Worm (Caenorhabditis elegans): ENCODE measurements around the gene H01M10.2.

H01M10.2 gene

DNA sequence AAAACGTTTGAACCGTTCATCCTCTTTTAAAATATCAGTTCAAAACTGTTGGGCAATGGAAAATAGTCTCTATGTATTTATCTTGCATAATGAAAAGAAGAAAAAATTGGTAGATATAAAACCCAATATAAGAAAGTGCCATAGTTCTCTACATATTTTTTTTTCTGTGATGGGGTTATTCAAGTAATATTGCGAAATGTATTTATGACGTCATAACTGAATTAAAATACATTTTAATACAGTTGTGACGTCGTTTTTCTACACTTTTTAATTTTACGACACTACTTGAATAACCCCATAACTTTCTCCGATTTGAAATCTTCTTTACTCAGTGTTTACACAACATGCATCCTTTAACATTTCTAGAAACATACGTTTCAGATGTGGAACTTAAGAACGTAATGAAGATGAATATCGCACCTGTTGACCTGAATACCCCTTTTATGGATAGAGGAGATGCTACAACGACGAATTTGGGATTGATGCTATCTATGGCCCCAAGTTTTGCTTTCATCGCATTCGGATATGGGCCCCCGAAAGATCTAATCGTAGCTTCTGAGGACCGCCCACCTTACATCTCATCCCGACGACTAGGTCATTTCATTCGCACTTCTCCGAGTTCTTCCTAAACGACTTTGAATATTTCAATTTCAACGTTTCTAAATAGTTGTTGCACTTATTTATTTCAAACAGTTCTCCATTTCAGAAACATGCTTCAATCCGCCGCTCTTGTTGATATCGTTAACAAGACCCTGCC is 22.1 kb upstream of the H01M10.2 start, which contains the start of gene T03G6.1:
Gene T03G6.1, plus strand, starts transcription at position 707 of the 757 bp plus-strand sequence.
- TF ChIP-seq pes-1 (GFP tag; IDR thresholded peaks at IDR 0.05) (no peak), tbx-37 (GFP tag; conservative IDR thresholded peaks at IDR 0.05) (no peak), B0310.2 (tag; optimal IDR thresholded peaks at IDR 0.05) (no peak), aly-1 (tag; optimal IDR thresholded peaks at IDR 0.05) (no peak), ceh-36 (tag; optimal IDR thresholded peaks at IDR 0.05) (no peak)

ce11 chrX:2604358-2605016 is 18.9 kb upstream of the H01M10.2 start:
- TF ChIP-seq aly-1 (tag; optimal IDR thresholded peaks at IDR 0.05) (no peak), pes-1 (GFP tag; IDR thresholded peaks at IDR 0.05) (no peak), F13C5.2 (tag; optimal IDR thresholded peaks at IDR 0.05) (no peak), B0310.2 (tag; optimal IDR thresholded peaks at IDR 0.05) (no peak), sea-1 (GFP tag; conservative IDR thresholded peaks at IDR 0.05) (no peak), ama-1 (optimal IDR thresholded peaks at IDR 0.05) (no peak), tbx-11 (GFP tag; IDR thresholded peaks at IDR 0.05) (no peak), hnd-1 (tag; optimal IDR thresholded peaks at IDR 0.05) (no peak), ets-7 (tag; optimal IDR thresholded peaks at IDR 0.05) (no peak), scrt-1 (GFP tag; IDR thresholded peaks at IDR 0.05) (no peak), hmg-4 (GFP tag; optimal IDR thresholded peaks at IDR 0.05) (no peak), hmbx-1 (tag; optimal IDR thresholded peaks at IDR 0.05) (no peak), ceh-13 (GFP tag; optimal IDR thresholded peaks at IDR 0.05) (no peak), tra-4 (tag; optimal IDR thresholded peaks at IDR 0.05) (no peak)

- TF ChIP-seq ama-1 (optimal IDR thresholded peaks at IDR 0.05) (no peak), ets-7 (tag; optimal IDR thresholded peaks at IDR 0.05) (no peak), scrt-1 (GFP tag; IDR thresholded peaks at IDR 0.05) (no peak), F13C5.2 (tag; optimal IDR thresholded peaks at IDR 0.05) (no peak), hmg-4 (GFP tag; optimal IDR thresholded peaks at IDR 0.05) (no peak), pes-1 (GFP tag; IDR thresholded peaks at IDR 0.05) (no peak), sea-1 (GFP tag; conservative IDR thresholded peaks at IDR 0.05) (no peak), hmbx-1 (tag; optimal IDR thresholded peaks at IDR 0.05) (no peak), hnd-1 (tag; optimal IDR thresholded peaks at IDR 0.05) (no peak), flt-1 (GFP tag; IDR thresholded peaks at IDR 0.05) (no peak), aly-1 (tag; optimal IDR thresholded peaks at IDR 0.05) (no peak)
These were observed 15.6 kb upstream of the H01M10.2 start for ce11 chrX:2601025-2601705.

DNA sequence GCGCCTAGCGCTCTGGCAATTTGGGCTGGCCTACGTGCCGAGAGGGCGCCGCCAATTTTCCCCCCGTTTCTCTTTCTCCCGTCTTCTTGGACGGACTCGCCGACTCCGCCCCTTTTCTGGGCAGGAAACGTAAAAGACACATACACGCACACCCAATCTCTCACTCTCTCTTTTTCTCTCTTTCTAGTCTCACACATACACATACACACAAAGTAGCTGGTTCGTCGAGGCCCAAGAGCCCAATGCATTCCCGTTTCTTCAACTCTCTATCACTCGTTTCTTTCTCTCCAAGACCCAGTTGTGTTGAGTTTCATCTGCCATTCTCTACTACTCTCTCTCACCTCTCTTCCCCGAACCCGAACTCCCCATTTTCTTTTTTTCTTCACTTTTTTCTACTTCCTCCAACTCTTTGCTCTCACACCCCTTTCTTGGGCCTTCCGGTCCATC is 13.3 kb upstream of the H01M10.2 start:
- TF ChIP-seq hmg-4 (GFP tag; optimal IDR thresholded peaks at IDR 0.05) (peak; percentile 52), ceh-13 (GFP tag; optimal IDR thresholded peaks at IDR 0.05) (no peak), F13C5.2 (tag; optimal IDR thresholded peaks at IDR 0.05) (peak; percentile 45), ets-7 (tag; optimal IDR thresholded peaks at IDR 0.05) (no peak), scrt-1 (GFP tag; IDR thresholded peaks at IDR 0.05) (0 out of 2 replicates have a peak, but pooled peaks have one; percentile 15), ama-1 (optimal IDR thresholded peaks at IDR 0.05) (no peak), B0310.2 (tag; optimal IDR thresholded peaks at IDR 0.05) (no peak), tbx-37 (GFP tag; conservative IDR thresholded peaks at IDR 0.05) (no peak)

DNA sequence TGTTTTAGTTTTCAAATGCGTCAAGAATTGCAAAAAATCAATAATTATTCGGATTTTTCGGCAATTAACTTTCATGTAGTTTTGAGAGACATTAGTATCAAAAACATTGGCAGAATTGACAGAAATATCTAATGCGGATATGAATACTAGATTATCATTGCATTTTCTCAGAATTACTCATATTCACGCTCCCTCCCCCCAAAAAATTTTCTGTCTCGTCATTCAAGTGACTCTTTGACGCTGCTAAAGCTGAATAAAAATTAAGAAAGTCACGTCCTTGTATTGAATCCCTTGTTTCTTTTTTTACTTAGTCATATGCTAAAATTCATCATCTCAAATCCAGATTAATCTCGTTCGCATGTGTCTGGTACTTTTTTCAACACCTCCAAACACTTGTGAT is 11.1 kb upstream of the H01M10.2 start:
- no peak for TF ChIP-seq hnd-1 (tag; optimal IDR thresholded peaks at IDR 0.05)
- no peak for TF ChIP-seq B0310.2 (tag; optimal IDR thresholded peaks at IDR 0.05)

- no peak for TF ChIP-seq aly-1 (tag; optimal IDR thresholded peaks at IDR 0.05)
- no peak for TF ChIP-seq B0310.2 (tag; optimal IDR thresholded peaks at IDR 0.05)
- TF ChIP-seq ceh-36 (tag; optimal IDR thresholded peaks at IDR 0.05): no peak
- TF ChIP-seq hnd-1 (tag; optimal IDR thresholded peaks at IDR 0.05): no peak
- no peak for TF ChIP-seq hmbx-1 (tag; optimal IDR thresholded peaks at IDR 0.05)
- no peak for TF ChIP-seq pes-1 (GFP tag; IDR thresholded peaks at IDR 0.05)
- TF ChIP-seq sea-1 (GFP tag; conservative IDR thresholded peaks at IDR 0.05): no peak
- no peak for TF ChIP-seq tbx-11 (GFP tag; IDR thresholded peaks at IDR 0.05)
- TF ChIP-seq ama-1 (optimal IDR thresholded peaks at IDR 0.05): no peak
- no peak for TF ChIP-seq F13C5.2 (tag; optimal IDR thresholded peaks at IDR 0.05)
- TF ChIP-seq tbx-37 (GFP tag; conservative IDR thresholded peaks at IDR 0.05): no peak
- TF ChIP-seq hmg-4 (GFP tag; optimal IDR thresholded peaks at IDR 0.05): no peak
- TF ChIP-seq tra-4 (tag; optimal IDR thresholded peaks at IDR 0.05): no peak
- TF ChIP-seq ceh-13 (GFP tag; optimal IDR thresholded peaks at IDR 0.05): no peak
- no peak for TF ChIP-seq ets-7 (tag; optimal IDR thresholded peaks at IDR 0.05)
- no peak for TF ChIP-seq flt-1 (GFP tag; IDR thresholded peaks at IDR 0.05)
These were observed 10.2 kb upstream of the H01M10.2 start for ce11 chrX:2595757-2596059.

DNA sequence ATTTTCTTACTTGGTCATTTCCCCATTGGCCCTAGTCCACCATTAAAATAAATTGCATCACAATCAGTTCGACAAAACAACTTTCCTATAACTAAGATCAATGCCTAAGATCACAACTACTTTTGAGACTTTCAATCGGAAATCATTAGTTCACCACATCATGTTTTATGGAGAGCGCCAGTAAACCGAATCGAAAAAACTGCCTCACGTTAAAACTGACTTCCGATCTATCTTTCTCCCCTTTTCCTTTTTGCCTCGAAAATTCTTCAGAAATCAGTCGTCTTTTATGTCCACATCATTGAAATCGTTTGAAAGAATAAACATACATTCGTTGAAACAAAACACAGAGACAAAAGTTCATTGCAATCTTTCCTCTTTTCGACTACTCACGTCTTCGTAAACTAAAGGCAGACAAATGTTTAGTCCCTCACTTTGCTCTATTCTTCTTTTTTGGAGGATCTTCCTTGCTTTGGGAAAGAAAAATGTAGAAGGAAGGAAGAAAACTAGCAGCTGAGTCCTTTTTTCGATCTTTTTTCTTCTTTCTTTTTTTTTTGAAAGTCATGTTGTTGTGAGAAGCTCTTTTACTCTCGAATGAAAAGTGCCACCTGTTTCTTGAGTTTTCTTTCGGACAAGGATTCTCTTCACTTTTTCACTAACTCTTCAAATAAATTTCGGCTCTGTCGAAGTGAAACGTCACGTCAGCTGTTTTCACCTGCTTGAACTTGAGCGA is 9.6 kb upstream of the H01M10.2 start:
- TF ChIP-seq ceh-36 (tag; optimal IDR thresholded peaks at IDR 0.05): no peak
- TF ChIP-seq flt-1 (GFP tag; IDR thresholded peaks at IDR 0.05): no peak
- TF ChIP-seq ets-7 (tag; optimal IDR thresholded peaks at IDR 0.05): no peak
- TF ChIP-seq tra-4 (tag; optimal IDR thresholded peaks at IDR 0.05): no peak

Data from whole organism, early embryonic.